Fruit fly (Drosophila melanogaster) whole organism, embryonic: Measurements from ENCODE around the gene CG13896.
A peak's percentile ranks its signal among the peaks of the same experiment; 100 is the strongest.

ENCODE experiments used
- Atf6 ChIP-seq: fragments of 200-800 bp; sonication (Bioruptor generic); IDR thresholded peaks from 2 replicates; pipeline ENCODE4 v1.3.6; 2022; ENCODE audit warnings: missing biosample characterization, missing genetic modification characterization
- CG10209 ChIP-seq: fragments of 200-800 bp; sonication (Bioruptor generic); optimal IDR thresholded peaks from 3 replicates; lab custom pipeline; 2017; ENCODE audit warnings: missing biosample characterization, mild to moderate bottlenecking, missing genetic modification characterization, missing genetic modification reagents
- CG10274 ChIP-seq: fragments of 200-800 bp; sonication (Bioruptor generic); optimal IDR thresholded peaks from 3 replicates; lab custom pipeline; 2017; ENCODE audit warnings: missing biosample characterization, mild to moderate bottlenecking, missing genetic modification characterization
- CG11560 ChIP-seq: fragments of 200-800 bp; sonication (Bioruptor generic); IDR thresholded peaks from 3 replicates; pipeline ENCODE4 v1.3.6; 2022; ENCODE audit warnings: missing biosample characterization, missing genetic modification characterization
- CG12104 ChIP-seq: fragments of 200-800 bp; sonication (Bioruptor generic); optimal IDR thresholded peaks from 3 replicates; lab custom pipeline; 2016; ENCODE audit warnings: missing biosample characterization, missing genetic modification characterization
- CG12219 ChIP-seq: fragments of 200-800 bp; sonication (Bioruptor generic); optimal IDR thresholded peaks from 3 replicates; lab custom pipeline; 2018; ENCODE audit warnings: missing biosample characterization, mild to moderate bottlenecking, missing genetic modification characterization
- CG12744 ChIP-seq: fragments of 200-800 bp; sonication (Bioruptor generic); optimal IDR thresholded peaks from 2 replicates; lab custom pipeline; 2016; ENCODE audit warnings: missing biosample characterization, missing genetic modification characterization
- CG12942 ChIP-seq: fragments of 200-800 bp; sonication (Bioruptor generic); optimal IDR thresholded peaks from 3 replicates; lab custom pipeline; 2016; ENCODE audit warnings: missing biosample characterization, missing genetic modification characterization
- CG15073 ChIP-seq: fragments of 200-800 bp; sonication (Bioruptor generic); optimal IDR thresholded peaks from 2 replicates; lab custom pipeline; 2016; ENCODE audit warnings: missing biosample characterization, missing genetic modification characterization
- CG15514 ChIP-seq: fragments of 200-800 bp; sonication (Bioruptor generic); optimal IDR thresholded peaks from 3 replicates; lab custom pipeline; 2017; ENCODE audit warnings: missing biosample characterization, missing genetic modification characterization, mild to moderate bottlenecking, moderate library complexity, missing genetic modification reagents
- CG17361 ChIP-seq: fragments of 200-800 bp; sonication (Bioruptor generic); IDR thresholded peaks from 3 replicates; pipeline ENCODE4 v1.3.6; 2022; ENCODE audit warnings: missing biosample characterization, missing genetic modification characterization
- CG3726 ChIP-seq: fragments of 200-800 bp; sonication (Bioruptor generic); IDR thresholded peaks from 3 replicates; pipeline ENCODE4, ENCODE4 v1.3.6; 2022; ENCODE audit warnings: missing biosample characterization, missing genetic modification characterization
- CG5953 ChIP-seq: fragments of 200-800 bp; sonication (Bioruptor generic); IDR thresholded peaks from 2 replicates; pipeline ENCODE4 v1.3.6; 2022; ENCODE audit warnings: missing biosample characterization, missing genetic modification characterization
- CG7271 ChIP-seq: fragments of 200-800 bp; sonication (Bioruptor generic); optimal IDR thresholded peaks from 2 replicates; lab custom pipeline; 2018; ENCODE audit warnings: missing biosample characterization, mild to moderate bottlenecking, missing genetic modification characterization, moderate library complexity
- CG7357 ChIP-seq: fragments of 200-800 bp; sonication (Bioruptor generic); IDR thresholded peaks from 3 replicates; pipeline ENCODE4 v1.3.6; 2022; ENCODE audit warnings: missing biosample characterization, missing genetic modification characterization
- E2f1 ChIP-seq: fragments of 200-800 bp; sonication (Bioruptor generic); IDR thresholded peaks from 2 replicates; pipeline ENCODE4 v1.3.6; 2022; ENCODE audit warnings: missing biosample characterization, missing genetic modification characterization
- Fer3 ChIP-seq: fragments of 200-800 bp; sonication (Bioruptor generic); optimal IDR thresholded peaks from 2 replicates; lab custom pipeline; 2018; ENCODE audit warnings: missing biosample characterization, mild to moderate bottlenecking, missing genetic modification characterization, moderate library complexity
- H15 ChIP-seq: fragments of 200-800 bp; sonication (Bioruptor generic); IDR thresholded peaks from 3 replicates; pipeline ENCODE4 v1.3.6; 2022; ENCODE audit warnings: missing biosample characterization, missing genetic modification characterization
- HHEX ChIP-seq: fragments of 200-800 bp; sonication (Bioruptor generic); optimal IDR thresholded peaks from 3 replicates; lab custom pipeline; 2017; ENCODE audit warnings: missing biosample characterization, mild to moderate bottlenecking, missing genetic modification characterization, missing genetic modification reagents
- HmgZ ChIP-seq: fragments of 200-800 bp; sonication (Bioruptor generic); optimal IDR thresholded peaks from 2 replicates; lab custom pipeline; 2018; ENCODE audit warnings: missing biosample characterization, mild to moderate bottlenecking, missing genetic modification characterization
- Hmr ChIP-seq: fragments of 200-800 bp; sonication (Bioruptor generic); optimal IDR thresholded peaks from 3 replicates; lab custom pipeline; 2017; ENCODE audit warnings: mild to moderate bottlenecking, missing biosample characterization, missing genetic modification reagents, missing genetic modification characterization
- Lhr ChIP-seq: fragments of 200-800 bp; sonication (Bioruptor generic); optimal IDR thresholded peaks from 3 replicates; lab custom pipeline; 2017; ENCODE audit warnings: mild to moderate bottlenecking, missing biosample characterization, missing genetic modification reagents, missing genetic modification characterization
- MTF-1 ChIP-seq: fragments of 200-800 bp; sonication (Bioruptor generic); optimal IDR thresholded peaks from 2 replicates; lab custom pipeline; 2018; ENCODE audit warnings: missing biosample characterization, mild to moderate bottlenecking, missing genetic modification characterization, borderline replicate concordance
- Myb ChIP-seq: fragments of 200-800 bp; sonication (Bioruptor generic); optimal IDR thresholded peaks from 2 replicates; lab custom pipeline; 2016; ENCODE audit warnings: missing biosample characterization, missing genetic modification characterization
- NC2α ChIP-seq: fragments of 200-800 bp; sonication (Bioruptor generic); optimal IDR thresholded peaks from 2 replicates; lab custom pipeline; 2016; ENCODE audit warnings: missing biosample characterization, missing genetic modification characterization
- Opbp ChIP-seq: fragments of 200-800 bp; sonication (Bioruptor generic); IDR thresholded peaks from 3 replicates; pipeline ENCODE4 v1.3.6; 2022; ENCODE audit warnings: missing biosample characterization, missing genetic modification characterization; ENCODE audit not compliant: partially characterized antibody
- Sox102F ChIP-seq: fragments of 200-800 bp; sonication (Bioruptor generic); optimal IDR thresholded peaks from 2 replicates; lab custom pipeline; 2018; ENCODE audit warnings: missing biosample characterization, mild to moderate bottlenecking, missing genetic modification characterization, moderate library complexity
- Spps ChIP-seq: fragments of 200-800 bp; sonication (Bioruptor generic); optimal IDR thresholded peaks from 2 replicates; lab custom pipeline; 2018; ENCODE audit warnings: missing biosample characterization, mild to moderate bottlenecking, missing genetic modification characterization
- YL-1 ChIP-seq: fragments of 200-800 bp; sonication (Bioruptor generic); optimal IDR thresholded peaks from 3 replicates; lab custom pipeline; 2017; ENCODE audit warnings: missing biosample characterization, mild to moderate bottlenecking, missing genetic modification characterization
- aop ChIP-seq: fragments of 200-800 bp; sonication (Bioruptor generic); IDR thresholded peaks from 2 replicates; pipeline ENCODE4 v1.3.6; 2022; ENCODE audit warnings: missing biosample characterization, missing genetic modification characterization
- bsh ChIP-seq, 2 experiments: fragments of 200-800 bp; sonication (Bioruptor generic); optimal IDR thresholded peaks; 2 replicates each; lab custom pipeline; 2017 to 2018; ENCODE audit warnings: mild to moderate bottlenecking in 2 of 2, missing biosample characterization in 2 of 2, missing genetic modification characterization in 2 of 2, moderate library complexity in 1 of 2
- dpn ChIP-seq, 2 experiments: fragments of 200-800 bp; sonication (Bioruptor generic); optimal IDR thresholded peaks; 3 replicates each; lab custom pipeline; 2016; ENCODE audit warnings: missing biosample characterization in 2 of 2, missing genetic modification characterization in 2 of 2
- fd96Cb ChIP-seq: fragments of 200-800 bp; sonication (Bioruptor generic); optimal IDR thresholded peaks from 2 replicates; lab custom pipeline; 2018; ENCODE audit warnings: missing biosample characterization, mild to moderate bottlenecking, missing genetic modification characterization, moderate library complexity
- grau ChIP-seq: fragments of 200-800 bp; optimal IDR thresholded peaks from 3 replicates; lab custom pipeline; 2019; ENCODE audit warnings: missing biosample characterization, mild to moderate bottlenecking, missing genetic modification characterization, moderate library complexity
- hb ChIP-seq: fragments of 200-800 bp; sonication (Bioruptor generic); IDR thresholded peaks from 3 replicates; pipeline ENCODE4 v1.3.6; 2022; ENCODE audit warnings: missing biosample characterization, missing genetic modification characterization; ENCODE audit not compliant: partially characterized antibody
- kah ChIP-seq: fragments of 200-800 bp; sonication (Bioruptor generic); optimal IDR thresholded peaks from 2 replicates; lab custom pipeline; 2018; ENCODE audit warnings: missing biosample characterization, mild to moderate bottlenecking, missing genetic modification characterization
- kni ChIP-seq: fragments of 200-800 bp; sonication (Bioruptor generic); optimal IDR thresholded peaks from 3 replicates; lab custom pipeline; 2017; ENCODE audit warnings: mild to moderate bottlenecking, missing biosample characterization, missing genetic modification reagents, missing genetic modification characterization
- lov ChIP-seq, 2 experiments: fragments of 200-800 bp in 1 of 2; fragments of >200 bp in 1 of 2; sonication (Bioruptor generic) in 1 of 2; IDR thresholded peaks in 1 of 2; optimal IDR thresholded peaks in 1 of 2; 2 replicates in 1 of 2; 3 replicates in 1 of 2; pipeline versions ENCODE4 v1.3.6 to Lab custom; 2017 to 2022; ENCODE audit warnings: missing biosample characterization in 1 of 2, missing genetic modification characterization in 1 of 2
- maf-S ChIP-seq: fragments of 200-800 bp; sonication (Bioruptor generic); optimal IDR thresholded peaks from 2 replicates; lab custom pipeline; 2016; ENCODE audit warnings: missing biosample characterization, missing genetic modification characterization
- nom ChIP-seq: fragments of 200-800 bp; sonication (Bioruptor generic); optimal IDR thresholded peaks from 2 replicates; lab custom pipeline; 2017; ENCODE audit warnings: missing biosample characterization, missing genetic modification characterization, mild to moderate bottlenecking, moderate library complexity, missing genetic modification reagents
- org-1 ChIP-seq: fragments of 200-800 bp; sonication (Bioruptor generic); optimal IDR thresholded peaks from 2 replicates; lab custom pipeline; 2017; ENCODE audit warnings: missing biosample characterization, missing genetic modification characterization
- prd ChIP-seq, 3 experiments: fragments of >200 bp in 2 of 3; fragments of 200-800 bp in 1 of 3; sonication (Bioruptor generic) in 1 of 3; optimal IDR thresholded peaks in 2 of 3; IDR thresholded peaks in 1 of 3; 2 replicates in 2 of 3; 3 replicates in 1 of 3; pipeline versions ENCODE4 v1.3.6 to Lab custom; 2017 to 2022; ENCODE audit warnings: missing biosample characterization in 1 of 3, missing genetic modification characterization in 1 of 3
- sc ChIP-seq, 3 experiments: fragments of >200 bp in 2 of 3; fragments of 200-800 bp in 1 of 3; sonication (Bioruptor generic) in 1 of 3; optimal IDR thresholded peaks; 2 replicates in 2 of 3; 3 replicates in 1 of 3; lab custom pipeline; 2017; ENCODE audit warnings: mild to moderate bottlenecking in 1 of 3, missing biosample characterization in 1 of 3, missing genetic modification characterization in 1 of 3, missing genetic modification reagents in 1 of 3
- tgo ChIP-seq: fragments of 200-800 bp; sonication (Bioruptor generic); IDR thresholded peaks from 3 replicates; pipeline ENCODE4 v1.3.6; 2022; ENCODE audit warnings: missing biosample characterization, missing genetic modification characterization
- toy ChIP-seq: fragments of 200-800 bp; sonication (Bioruptor generic); IDR thresholded peaks from 2 replicates; pipeline ENCODE4 v1.3.6; 2022; ENCODE audit warnings: missing biosample characterization, missing genetic modification characterization
- wor ChIP-seq: fragments of 200-800 bp; sonication (Bioruptor generic); IDR thresholded peaks from 2 replicates; pipeline ENCODE4 v1.3.6; 2022; ENCODE audit warnings: missing biosample characterization, missing genetic modification characterization

The CG13896 gene

dm6 chr3L:724518-725341 is 13.1 kb upstream of the CG13896 start (continued):
- TF ChIP-seq prd (optimal IDR thresholded peaks at IDR 0.05; lab: Kevin White, UChicago), result no peak
- TF ChIP-seq prd (GFP tag; IDR thresholded peaks at IDR 0.05; lab: Robert Waterston, UW), result peak; percentile 98
- TF ChIP-seq MTF-1 (GFP tag; lab: Kevin White, UChicago), result peak; percentile 89
- TF ChIP-seq hb (GFP tag; lab: Robert Waterston, UW), result no peak
- peak; percentile 89 for TF ChIP-seq NC2α (GFP tag; lab: Kevin White, UChicago)
- peak; percentile 86 for TF ChIP-seq CG7271 (tag; lab: Kevin White, UChicago)
- peak; percentile 91 for TF ChIP-seq Sox102F (GFP tag; lab: Kevin White, UChicago)
- TF ChIP-seq CG12744 (GFP tag; lab: Kevin White, UChicago), result peak; percentile 81
- TF ChIP-seq wor (GFP tag; lab: Robert Waterston, UW), result peak; percentile 82
- peak; percentile 66 for TF ChIP-seq CG10274 (GFP tag; lab: Kevin White, UChicago)
- no peak for TF ChIP-seq sc (optimal IDR thresholded peaks at IDR 0.05; lab: Kevin White, UChicago)
- peak; percentile 98 for TF ChIP-seq sc (GFP tag; optimal IDR thresholded peaks at IDR 0.05; lab: Kevin White, UChicago)
- TF ChIP-seq YL-1 (GFP tag; lab: Kevin White, UChicago), result peak; percentile 85
- peak; percentile 89 to 96 for TF ChIP-seq dpn (GFP tag; optimal IDR thresholded peaks at IDR 0.05; lab: Kevin White, UChicago)
- TF ChIP-seq lov (optimal IDR thresholded peaks at IDR 0.05; lab: Kevin White, UChicago), result no peak
- peak; percentile 98 for TF ChIP-seq lov (GFP tag; IDR thresholded peaks at IDR 0.05; lab: Robert Waterston, UW)
- peak; percentile 94 for TF ChIP-seq org-1 (GFP tag; lab: Kevin White, UChicago)
- TF ChIP-seq Hmr (GFP tag; lab: Kevin White, UChicago), result peak; percentile 76
- TF ChIP-seq Myb (GFP tag; lab: Kevin White, UChicago), result peak; percentile 69
- TF ChIP-seq CG15073 (GFP tag; lab: Kevin White, UChicago), result peak; percentile 80
- peak; percentile 89 for TF ChIP-seq CG12104 (GFP tag; lab: Kevin White, UChicago)
- peak; percentile 88 for TF ChIP-seq CG12219
- peak; percentile 85 for TF ChIP-seq maf-S (GFP tag; lab: Kevin White, UChicago)
- TF ChIP-seq CG11560, result peak; percentile 43; the same call in 2 of the 3 replicates
- peak; percentile 93 for TF ChIP-seq fd96Cb (tag; lab: Kevin White, UChicago)
- TF ChIP-seq kni (GFP tag; lab: Kevin White, UChicago), result peak; percentile 91
- TF ChIP-seq HmgZ (tag; lab: Kevin White, UChicago), result peak; percentile 65
- peak; percentile 87 for TF ChIP-seq grau
- TF ChIP-seq Lhr (GFP tag; lab: Kevin White, UChicago), result peak; percentile 95
- TF ChIP-seq Fer3 (tag; lab: Kevin White, UChicago), result peak; percentile 72
- peak; percentile 70 for TF ChIP-seq toy
- TF ChIP-seq aop (GFP tag; lab: Robert Waterston, UW), result peak; percentile 79; the same call in 1 of the 2 replicates
- TF ChIP-seq kah (GFP tag; lab: Kevin White, UChicago), result peak; percentile 87
- TF ChIP-seq H15 (GFP tag; lab: Robert Waterston, UW), result peak; percentile 90
- peak; percentile 93 for TF ChIP-seq CG10209 (GFP tag; lab: Kevin White, UChicago)
- TF ChIP-seq CG15514 (GFP tag; lab: Kevin White, UChicago), result peak; percentile 12
- peak; percentile 80 for TF ChIP-seq CG7357
- TF ChIP-seq bsh (GFP tag; optimal IDR thresholded peaks at IDR 0.05; lab: Kevin White, UChicago), result peak; percentile 82 to 98
- TF ChIP-seq CG17361, result peak; percentile 94
- TF ChIP-seq nom, result peak; percentile 83
- peak; percentile 93 for TF ChIP-seq E2f1
- peak; percentile 26; the same call in 1 of the 3 replicates for TF ChIP-seq Opbp (GFP tag; lab: Robert Waterston, UW)
- TF ChIP-seq CG5953 (GFP tag; lab: Robert Waterston, UW), result peak; percentile 82
- TF ChIP-seq Spps (tag; lab: Kevin White, UChicago), result peak; percentile 97
- TF ChIP-seq CG12942 (GFP tag; lab: Kevin White, UChicago), result peak; percentile 82
- peak; percentile 70; the same call in 1 of the 2 replicates for TF ChIP-seq Atf6 (GFP tag; lab: Robert Waterston, UW)
- TF ChIP-seq HHEX (GFP tag; lab: Kevin White, UChicago), result peak; percentile 86
- TF ChIP-seq CG3726 (GFP tag; lab: Robert Waterston, UW), result peak; percentile 96
- peak; percentile 90 for TF ChIP-seq tgo (GFP tag; lab: Robert Waterston, UW)
